Fruit fly (Drosophila melanogaster) whole organism, embryonic: ENCODE results near the gene Npc2f.

ENCODE experiments used
- Atf-2 ChIP-seq: fragments of 200-800 bp; sonication (Bioruptor generic); optimal IDR thresholded peaks from 2 replicates; lab custom pipeline; 2016; ENCODE audit warnings: missing biosample characterization, missing genetic modification characterization
- CG10654 ChIP-seq: fragments of 200-800 bp; sonication (Bioruptor generic); optimal IDR thresholded peaks from 2 replicates; lab custom pipeline; 2016; ENCODE audit warnings: missing biosample characterization, missing genetic modification characterization
- CG12659 ChIP-seq: fragments of 200-800 bp; sonication (Bioruptor generic); optimal IDR thresholded peaks from 3 replicates; lab custom pipeline; 2017; ENCODE audit warnings: mild to moderate bottlenecking, missing biosample characterization, missing genetic modification reagents, missing genetic modification characterization
- CG14050 ChIP-seq: fragments of 200-800 bp; sonication (Bioruptor generic); IDR thresholded peaks from 3 replicates; pipeline ENCODE4 v1.3.6; 2022; ENCODE audit warnings: missing biosample characterization, missing genetic modification characterization
- CG15011 ChIP-seq: fragments of 200-800 bp; sonication (Bioruptor generic); optimal IDR thresholded peaks from 3 replicates; lab custom pipeline; 2018; ENCODE audit warnings: missing biosample characterization, mild to moderate bottlenecking, missing genetic modification characterization
- CG15073 ChIP-seq: fragments of 200-800 bp; sonication (Bioruptor generic); optimal IDR thresholded peaks from 2 replicates; lab custom pipeline; 2016; ENCODE audit warnings: missing biosample characterization, missing genetic modification characterization
- CG15696 ChIP-seq: fragments of 200-800 bp; sonication (Bioruptor generic); optimal IDR thresholded peaks from 2 replicates; lab custom pipeline; 2019; ENCODE audit warnings: missing biosample characterization, mild to moderate bottlenecking, missing genetic modification characterization, moderate library complexity
- CG16779 ChIP-seq: fragments of 200-800 bp; sonication (Bioruptor generic); IDR thresholded peaks from 2 replicates; pipeline ENCODE4 v1.3.6; 2022; ENCODE audit warnings: missing biosample characterization, missing genetic modification characterization
- CG17568 ChIP-seq: fragments of 200-800 bp; sonication (Bioruptor generic); optimal IDR thresholded peaks from 2 replicates; lab custom pipeline; 2018; ENCODE audit warnings: missing biosample characterization, mild to moderate bottlenecking, missing genetic modification characterization, moderate library complexity
- CG2129 ChIP-seq: fragments of 200-800 bp; sonication (Bioruptor generic); IDR thresholded peaks from 2 replicates; pipeline ENCODE4 v1.3.6; 2022; ENCODE audit warnings: missing biosample characterization, missing genetic modification characterization; ENCODE audit not compliant: partially characterized antibody
- CG32767 ChIP-seq: fragments of 200-800 bp; sonication (Bioruptor generic); IDR thresholded peaks from 2 replicates; pipeline ENCODE4 v1.3.6; 2022; ENCODE audit warnings: missing biosample characterization, missing genetic modification characterization
- CG34376 ChIP-seq: fragments of 200-800 bp; sonication (Bioruptor generic); optimal IDR thresholded peaks from 2 replicates; lab custom pipeline; 2018; ENCODE audit warnings: missing biosample characterization, mild to moderate bottlenecking, missing genetic modification characterization
- CG43689 ChIP-seq: fragments of 200-800 bp; sonication (Bioruptor generic); IDR thresholded peaks from 2 replicates; pipeline ENCODE4 v1.3.6; 2022; ENCODE audit warnings: missing biosample characterization, missing genetic modification characterization
- CG6854 ChIP-seq: fragments of 200-800 bp; sonication (Bioruptor generic); optimal IDR thresholded peaks from 3 replicates; lab custom pipeline; 2017; ENCODE audit warnings: missing biosample characterization, mild to moderate bottlenecking, missing genetic modification characterization
- CG7786 ChIP-seq: fragments of 200-800 bp; sonication (Bioruptor generic); optimal IDR thresholded peaks from 2 replicates; lab custom pipeline; 2016; ENCODE audit warnings: missing biosample characterization, missing genetic modification characterization
- CG7928 ChIP-seq: fragments of 200-800 bp; sonication (Bioruptor generic); optimal IDR thresholded peaks from 2 replicates; lab custom pipeline; 2017; ENCODE audit warnings: missing biosample characterization, mild to moderate bottlenecking, missing genetic modification characterization
- CG7987 ChIP-seq: fragments of 200-800 bp; sonication (Bioruptor generic); optimal IDR thresholded peaks from 2 replicates; lab custom pipeline; 2018; ENCODE audit warnings: missing biosample characterization, mild to moderate bottlenecking, missing genetic modification characterization, moderate library complexity
- CG8281 ChIP-seq: fragments of 200-800 bp; sonication (Bioruptor generic); optimal IDR thresholded peaks from 2 replicates; lab custom pipeline; 2018; ENCODE audit warnings: missing biosample characterization, mild to moderate bottlenecking, missing genetic modification characterization, moderate library complexity
- CG8290 ChIP-seq, 3 experiments: fragments of 200-800 bp; sonication (Bioruptor generic); optimal IDR thresholded peaks; 2 replicates each; lab custom pipeline; 2016 to 2019; ENCODE audit warnings: missing biosample characterization in 3 of 3, missing genetic modification characterization in 3 of 3, mild to moderate bottlenecking in 2 of 3, moderate library complexity in 1 of 3
- Dad ChIP-seq: fragments of 200-800 bp; sonication (Bioruptor generic); optimal IDR thresholded peaks from 3 replicates; lab custom pipeline; 2016; ENCODE audit warnings: missing biosample characterization, missing genetic modification characterization
- Dek ChIP-seq: fragments of 200-800 bp; sonication (Bioruptor generic); optimal IDR thresholded peaks from 3 replicates; lab custom pipeline; 2019; ENCODE audit warnings: missing biosample characterization, mild to moderate bottlenecking, missing genetic modification characterization, moderate library complexity
- Doc2 ChIP-seq: fragments of 200-800 bp; sonication (Bioruptor generic); IDR thresholded peaks from 2 replicates; pipeline ENCODE4 v1.3.6; 2022; ENCODE audit warnings: missing biosample characterization, missing genetic modification characterization
- Doc3 ChIP-seq: fragments of 200-800 bp; sonication (Bioruptor generic); IDR thresholded peaks from 3 replicates; pipeline ENCODE4 v1.3.6; 2022; ENCODE audit warnings: missing biosample characterization, missing genetic modification characterization; ENCODE audit not compliant: partially characterized antibody
- Eip74EF ChIP-seq, 2 experiments: fragments of 200-800 bp in 1 of 2; fragments of >200 bp in 1 of 2; sonication (Bioruptor generic) in 1 of 2; optimal IDR thresholded peaks; 2 replicates each; lab custom pipeline; 2017 to 2019; ENCODE audit warnings: missing biosample characterization in 2 of 2, missing genetic modification characterization in 2 of 2, mild to moderate bottlenecking in 1 of 2, moderate library complexity in 1 of 2
- Ets65A ChIP-seq: fragments of 200-800 bp; sonication (Bioruptor generic); peaks from one replicate; lab custom pipeline; 2016; ENCODE audit warnings: missing biosample characterization, missing genetic modification characterization
- HHEX ChIP-seq: fragments of 200-800 bp; sonication (Bioruptor generic); optimal IDR thresholded peaks from 3 replicates; lab custom pipeline; 2017; ENCODE audit warnings: missing biosample characterization, mild to moderate bottlenecking, missing genetic modification characterization, missing genetic modification reagents
- Sry-β ChIP-seq: fragments of 200-800 bp; sonication (Bioruptor generic); optimal IDR thresholded peaks from 2 replicates; lab custom pipeline; 2018; ENCODE audit warnings: missing biosample characterization, mild to moderate bottlenecking, missing genetic modification characterization, moderate library complexity
- Trl ChIP-seq, 3 experiments: fragments of >200 bp in 2 of 3; fragments of 200-800 bp in 1 of 3; sonication (Bioruptor generic) in 1 of 3; optimal IDR thresholded peaks; 2 replicates in 1 of 3; 3 replicates in 2 of 3; lab custom pipeline; 2016 to 2017; ENCODE audit warnings: missing biosample characterization in 1 of 3, missing genetic modification characterization in 1 of 3
- cad ChIP-seq: fragments of >200 bp; optimal IDR thresholded peaks from 2 replicates; lab custom pipeline; 2017; ENCODE audit warnings: missing biosample characterization, missing genetic modification characterization
- chinmo ChIP-seq: fragments of 200-800 bp; sonication (Bioruptor generic); IDR thresholded peaks from 4 replicates; pipeline ENCODE4 v1.3.6; 2022; ENCODE audit warnings: missing biosample characterization, missing genetic modification characterization; ENCODE audit not compliant: partially characterized antibody
- dmrt99B ChIP-seq: fragments of 200-800 bp; sonication (Bioruptor generic); optimal IDR thresholded peaks from 2 replicates; lab custom pipeline; 2018; ENCODE audit warnings: missing biosample characterization, mild to moderate bottlenecking, missing genetic modification characterization, moderate library complexity
- exex ChIP-seq: fragments of 200-800 bp; sonication (Bioruptor generic); optimal IDR thresholded peaks from 4 replicates; lab custom pipeline; 2018; ENCODE audit warnings: missing biosample characterization, mild to moderate bottlenecking, missing genetic modification characterization, moderate library complexity
- gro ChIP-seq: fragments of 200-800 bp; sonication (Bioruptor generic); optimal IDR thresholded peaks from 2 replicates; lab custom pipeline; 2016; ENCODE audit warnings: missing biosample characterization, missing genetic modification characterization
- insv ChIP-seq, 2 experiments: fragments of 200-800 bp; sonication (Bioruptor generic); optimal IDR thresholded peaks; 3 replicates each; lab custom pipeline; 2016 to 2018; ENCODE audit warnings: missing biosample characterization in 2 of 2, missing genetic modification characterization in 2 of 2
- lbe ChIP-seq: fragments of 200-800 bp; sonication (Bioruptor generic); optimal IDR thresholded peaks from 2 replicates; lab custom pipeline; 2016; ENCODE audit warnings: missing biosample characterization, mild to moderate bottlenecking, missing genetic modification characterization
- luna ChIP-seq: fragments of 200-800 bp; sonication (Bioruptor generic); optimal IDR thresholded peaks from 2 replicates; lab custom pipeline; 2016; ENCODE audit warnings: missing biosample characterization, missing genetic modification characterization
- mirr ChIP-seq: fragments of 200-800 bp; sonication (Bioruptor generic); optimal IDR thresholded peaks from 3 replicates; lab custom pipeline; 2018; ENCODE audit warnings: missing biosample characterization, mild to moderate bottlenecking, missing genetic modification characterization
- pan ChIP-seq, 4 experiments: fragments of >200 bp in 3 of 4; fragments of 200-800 bp in 1 of 4; sonication (Bioruptor generic) in 1 of 4; optimal IDR thresholded peaks in 3 of 4; IDR thresholded peaks in 1 of 4; 2 replicates each; pipeline versions ENCODE4 v1.3.6 to Lab custom; 2017 to 2022; ENCODE audit warnings: missing biosample characterization in 2 of 4, missing genetic modification characterization in 2 of 4, mixed read lengths in 1 of 4
- pnt ChIP-seq: fragments of 200-800 bp; sonication (Bioruptor generic); optimal IDR thresholded peaks from 3 replicates; lab custom pipeline; 2016; ENCODE audit warnings: missing biosample characterization, missing genetic modification characterization
- scrt ChIP-seq: fragments of 200-800 bp; sonication (Bioruptor generic); optimal IDR thresholded peaks from 2 replicates; lab custom pipeline; 2018; ENCODE audit warnings: missing biosample characterization, mild to moderate bottlenecking, missing genetic modification characterization, moderate library complexity
- sob ChIP-seq: fragments of 200-800 bp; sonication (Bioruptor generic); IDR thresholded peaks from 2 replicates; pipeline ENCODE4 v1.3.6; 2022; ENCODE audit warnings: missing biosample characterization, missing genetic modification characterization
- ssp ChIP-seq: fragments of 200-800 bp; sonication (Bioruptor generic); IDR thresholded peaks from 2 replicates; pipeline ENCODE4 v1.3.6; 2022; ENCODE audit warnings: missing biosample characterization, missing genetic modification characterization
- tap ChIP-seq: fragments of 200-800 bp; optimal IDR thresholded peaks from 3 replicates; lab custom pipeline; 2019; ENCODE audit warnings: missing biosample characterization, mild to moderate bottlenecking, missing genetic modification characterization, moderate library complexity
- trem ChIP-seq: fragments of 200-800 bp; optimal IDR thresholded peaks from 3 replicates; lab custom pipeline; 2019; ENCODE audit warnings: missing biosample characterization, mild to moderate bottlenecking, missing genetic modification characterization, moderate library complexity
- usp ChIP-seq: fragments of >200 bp; optimal IDR thresholded peaks from 2 replicates; lab custom pipeline; 2017; ENCODE audit warnings: missing biosample characterization, missing genetic modification characterization
- yki ChIP-seq: fragments of >200 bp; optimal IDR thresholded peaks from 3 replicates; lab custom pipeline; 2018

Gene Npc2f

dm6 chr3R:24099039-24100026 is 38.4 kb upstream of the Npc2f start (continued):
- TF ChIP-seq Doc2 (GFP tag; lab: Robert Waterston, UW): no peak
- peak; percentile 72 for TF ChIP-seq pnt
- peak; percentile 74 for TF ChIP-seq CG12659 (GFP tag; lab: Kevin White, UChicago)
- TF ChIP-seq tap (tag; lab: Kevin White, UChicago): peak; percentile 77
- TF ChIP-seq CG17568 (GFP tag; lab: Kevin White, UChicago): peak; percentile 71
- TF ChIP-seq insv (GFP tag; optimal IDR thresholded peaks at IDR 0.05; lab: Kevin White, UChicago): no peak
- TF ChIP-seq CG15073 (GFP tag; lab: Kevin White, UChicago): no peak
- TF ChIP-seq scrt: peak; percentile 60
- TF ChIP-seq CG7928 (GFP tag; lab: Kevin White, UChicago): no peak
- no peak for TF ChIP-seq cad
- peak; percentile 67 for TF ChIP-seq CG15011 (GFP tag; lab: Kevin White, UChicago)
- peak; percentile 67 for TF ChIP-seq exex (tag; lab: Kevin White, UChicago)
- TF ChIP-seq CG14050: peak; percentile 76
- peak; percentile 79 for TF ChIP-seq HHEX
- TF ChIP-seq Doc3 (GFP tag; lab: Robert Waterston, UW): no peak
- TF ChIP-seq usp (GFP tag; lab: Kevin White, UChicago): no peak
- TF ChIP-seq CG7786 (GFP tag; lab: Kevin White, UChicago): peak; percentile 87
- TF ChIP-seq gro (GFP tag; lab: Kevin White, UChicago): peak; percentile 70
- no peak for TF ChIP-seq CG8290 (GFP tag; optimal IDR thresholded peaks at IDR 0.05; lab: Kevin White, UChicago)
- TF ChIP-seq CG8290 (tag; optimal IDR thresholded peaks at IDR 0.05; lab: Kevin White, UChicago): peak in 1 of 2 experiments; percentile 81
- peak; percentile 23 for TF ChIP-seq CG8281 (tag; lab: Kevin White, UChicago)
- no peak for TF ChIP-seq Trl (optimal IDR thresholded peaks at IDR 0.05; lab: Kevin White, UChicago)
- peak; percentile 65 for TF ChIP-seq Trl (GFP tag; optimal IDR thresholded peaks at IDR 0.05; lab: Kevin White, UChicago)
- peak; percentile 70 for TF ChIP-seq Dad
- TF ChIP-seq CG34376 (GFP tag; lab: Kevin White, UChicago): no peak
- TF ChIP-seq lbe (GFP tag; lab: Kevin White, UChicago): peak; percentile 58
- TF ChIP-seq chinmo (GFP tag; lab: Robert Waterston, UW): 0 out of 4 replicates have a peak, but pooled peaks have one; percentile 58
- TF ChIP-seq pan (optimal IDR thresholded peaks at IDR 0.05; lab: Kevin White, UChicago): no peak
- TF ChIP-seq pan (GFP tag; optimal IDR thresholded peaks at IDR 0.05 in 1 of 2, IDR thresholded peaks at IDR 0.05 in 1 of 2): peak in 1 of 2 experiments; percentile 90
- TF ChIP-seq CG7987 (GFP tag; lab: Kevin White, UChicago): no peak
- TF ChIP-seq CG32767 (GFP tag; lab: Robert Waterston, UW): peak; percentile 73; the same call in 1 of the 2 replicates
- peak; percentile 64 for TF ChIP-seq ssp (GFP tag; lab: Robert Waterston, UW)
- TF ChIP-seq dmrt99B: peak; percentile 80
- TF ChIP-seq Atf-2 (GFP tag; lab: Kevin White, UChicago): peak; percentile 82
- peak in 1 of 2 experiments; percentile 45 for TF ChIP-seq Eip74EF (GFP tag; optimal IDR thresholded peaks at IDR 0.05; lab: Kevin White, UChicago)
- peak; percentile 48 for TF ChIP-seq trem (tag; lab: Kevin White, UChicago)
- peak; percentile 35 for TF ChIP-seq CG10654 (GFP tag; lab: Kevin White, UChicago)
- peak; percentile 97 for TF ChIP-seq Ets65A (GFP tag; lab: Kevin White, UChicago)
- 0 out of 2 replicates have a peak, but pooled peaks have one; percentile 46 for TF ChIP-seq CG16779 (GFP tag; lab: Robert Waterston, UW)
- TF ChIP-seq yki: no peak
- peak; percentile 44; the same call in 1 of the 2 replicates for TF ChIP-seq CG43689
- no peak for TF ChIP-seq Sry-β (GFP tag; lab: Kevin White, UChicago)
- TF ChIP-seq sob (GFP tag; lab: Robert Waterston, UW): peak; percentile 91
- TF ChIP-seq Dek (tag; lab: Kevin White, UChicago): peak; percentile 58
- TF ChIP-seq luna (GFP tag; lab: Kevin White, UChicago): peak; percentile 44
- peak; percentile 26 for TF ChIP-seq mirr (GFP tag; lab: Kevin White, UChicago)
- no peak for TF ChIP-seq CG2129 (GFP tag; lab: Robert Waterston, UW)
- no peak for TF ChIP-seq CG15696 (tag; lab: Kevin White, UChicago)
- TF ChIP-seq CG6854 (GFP tag; lab: Kevin White, UChicago): peak; percentile 27
